Fruit fly (Drosophila melanogaster) whole organism, embryonic: Measurements from ENCODE around the gene Lim1.
A peak's percentile ranks its signal among the peaks of the same experiment; 100 is the strongest.

ENCODE experiments used
- Ada2b ChIP-seq: fragments of 200-800 bp; sonication (Bioruptor generic); IDR thresholded peaks from 2 replicates; pipeline ENCODE4 v1.3.6; 2022; ENCODE audit warnings: missing biosample characterization, missing genetic modification characterization
- Awh ChIP-seq: fragments of 200-800 bp; sonication (Bioruptor generic); IDR thresholded peaks from 2 replicates; pipeline ENCODE4, ENCODE4 v1.3.6; 2022; ENCODE audit warnings: missing biosample characterization, missing genetic modification characterization
- Blimp-1 ChIP-seq: fragments of 200-800 bp; sonication (Bioruptor generic); optimal IDR thresholded peaks from 3 replicates; lab custom pipeline; 2018; ENCODE audit warnings: missing biosample characterization, missing genetic modification characterization, mild to moderate bottlenecking, moderate library complexity, missing genetic modification reagents
- C15 ChIP-seq: fragments of 200-800 bp; sonication (Bioruptor generic); IDR thresholded peaks from 3 replicates; pipeline ENCODE4 v1.3.6; 2022; ENCODE audit warnings: missing biosample characterization, missing genetic modification characterization
- CG1024 ChIP-seq: fragments of 200-800 bp; sonication (Bioruptor generic); IDR thresholded peaks from 2 replicates; pipeline ENCODE4 v1.3.6; 2022; ENCODE audit warnings: missing biosample characterization, missing genetic modification characterization
- CG11695 ChIP-seq: fragments of 200-800 bp; sonication (Bioruptor generic); IDR thresholded peaks from 3 replicates; pipeline ENCODE4 v1.3.6; 2022; ENCODE audit warnings: missing biosample characterization, missing genetic modification characterization
- CG12391 ChIP-seq: fragments of 200-800 bp; sonication (Bioruptor generic); optimal IDR thresholded peaks from 3 replicates; lab custom pipeline; 2018; ENCODE audit warnings: missing biosample characterization, mild to moderate bottlenecking, missing genetic modification characterization, moderate library complexity
- CG13123 ChIP-seq: fragments of 200-800 bp; sonication (Bioruptor generic); optimal IDR thresholded peaks from 2 replicates; lab custom pipeline; 2016; ENCODE audit warnings: missing biosample characterization, missing genetic modification characterization
- CG13775 ChIP-seq: fragments of 200-800 bp; sonication (Bioruptor generic); optimal IDR thresholded peaks from 3 replicates; lab custom pipeline; 2017; ENCODE audit warnings: missing biosample characterization, mild to moderate bottlenecking, missing genetic modification characterization
- CG1529 ChIP-seq: fragments of 200-800 bp; sonication (Bioruptor generic); optimal IDR thresholded peaks from 3 replicates; lab custom pipeline; 2018; ENCODE audit warnings: missing biosample characterization, missing genetic modification characterization
- CG15696 ChIP-seq: fragments of 200-800 bp; sonication (Bioruptor generic); optimal IDR thresholded peaks from 2 replicates; lab custom pipeline; 2019; ENCODE audit warnings: missing biosample characterization, mild to moderate bottlenecking, missing genetic modification characterization, moderate library complexity
- CG17829 ChIP-seq: fragments of 200-800 bp; optimal IDR thresholded peaks from 2 replicates; lab custom pipeline; 2019; ENCODE audit warnings: missing biosample characterization, mild to moderate bottlenecking, missing genetic modification characterization, moderate library complexity
- CG2875 ChIP-seq: fragments of 200-800 bp; sonication (Bioruptor generic); optimal IDR thresholded peaks from 2 replicates; lab custom pipeline; 2017; ENCODE audit warnings: missing biosample characterization, mild to moderate bottlenecking, missing genetic modification characterization, missing genetic modification reagents
- CG3281 ChIP-seq: fragments of 200-800 bp; sonication (Bioruptor generic); optimal IDR thresholded peaks from 3 replicates; lab custom pipeline; 2017; ENCODE audit warnings: missing biosample characterization, mild to moderate bottlenecking, missing genetic modification characterization
- CG4404 ChIP-seq: fragments of 200-800 bp; sonication (Bioruptor generic); IDR thresholded peaks from 2 replicates; pipeline ENCODE4 v1.3.6; 2022; ENCODE audit warnings: missing biosample characterization, missing genetic modification characterization
- CG6689 ChIP-seq: fragments of 200-800 bp; sonication (Bioruptor generic); IDR thresholded peaks from 2 replicates; pipeline ENCODE4 v1.3.6; 2022; ENCODE audit warnings: missing biosample characterization, missing genetic modification characterization
- CG7556 ChIP-seq: fragments of 200-800 bp; sonication (Bioruptor generic); optimal IDR thresholded peaks from 2 replicates; lab custom pipeline; 2017; ENCODE audit warnings: missing biosample characterization, mild to moderate bottlenecking, missing genetic modification characterization
- CHES-1-like ChIP-seq: fragments of 200-800 bp; sonication (Bioruptor generic); optimal IDR thresholded peaks from 2 replicates; lab custom pipeline; 2016; ENCODE audit warnings: missing biosample characterization, missing genetic modification characterization
- CoRest ChIP-seq: fragments of 200-800 bp; sonication (Bioruptor generic); optimal IDR thresholded peaks from 3 replicates; lab custom pipeline; 2018; ENCODE audit warnings: missing biosample characterization, mild to moderate bottlenecking, missing genetic modification characterization, moderate library complexity
- Dbx ChIP-seq: fragments of 200-800 bp; sonication (Bioruptor generic); IDR thresholded peaks from 3 replicates; pipeline ENCODE4 v1.3.6; 2022; ENCODE audit warnings: missing biosample characterization, missing genetic modification characterization
- Dp ChIP-seq: fragments of 200-800 bp; sonication (Bioruptor generic); optimal IDR thresholded peaks from 2 replicates; lab custom pipeline; 2018; ENCODE audit warnings: missing biosample characterization, mild to moderate bottlenecking, missing genetic modification characterization, moderate library complexity
- Dref ChIP-seq: fragments of 200-800 bp; sonication (Bioruptor generic); IDR thresholded peaks from 2 replicates; pipeline ENCODE4 v1.3.6; 2022; ENCODE audit warnings: missing biosample characterization, missing genetic modification characterization
- Drgx ChIP-seq: fragments of 200-800 bp; sonication (Bioruptor generic); IDR thresholded peaks from 2 replicates; pipeline ENCODE4 v1.3.6; 2022; ENCODE audit warnings: missing biosample characterization, missing genetic modification characterization
- Gug ChIP-seq: fragments of 200-800 bp; sonication (Bioruptor generic); IDR thresholded peaks from 4 replicates; pipeline ENCODE4 v1.3.6; 2022; ENCODE audit warnings: missing biosample characterization, missing genetic modification characterization
- Hsf ChIP-seq: fragments of 200-800 bp; sonication (Bioruptor generic); optimal IDR thresholded peaks from 3 replicates; lab custom pipeline; 2016; ENCODE audit warnings: missing biosample characterization, missing genetic modification characterization
- Max ChIP-seq: fragments of 200-800 bp; sonication (Bioruptor generic); optimal IDR thresholded peaks from 2 replicates; lab custom pipeline; 2016; ENCODE audit warnings: missing biosample characterization, mild to moderate bottlenecking, missing genetic modification characterization
- Med ChIP-seq: fragments of 200-800 bp; sonication (Bioruptor generic); peaks from one replicate; lab custom pipeline; 2016; ENCODE audit warnings: missing biosample characterization, missing genetic modification characterization, mild to moderate bottlenecking, inconsistent platforms, moderate library complexity
- Myb ChIP-seq: fragments of 200-800 bp; sonication (Bioruptor generic); optimal IDR thresholded peaks from 2 replicates; lab custom pipeline; 2016; ENCODE audit warnings: missing biosample characterization, missing genetic modification characterization
- NK7.1 ChIP-seq: fragments of 200-800 bp; sonication (Bioruptor generic); optimal IDR thresholded peaks from 3 replicates; lab custom pipeline; 2016; ENCODE audit warnings: missing biosample characterization, missing genetic modification characterization
- Oli ChIP-seq: fragments of 200-800 bp; sonication (Bioruptor generic); optimal IDR thresholded peaks from 2 replicates; lab custom pipeline; 2018; ENCODE audit warnings: missing biosample characterization, mild to moderate bottlenecking, missing genetic modification characterization, moderate library complexity
- Poxn ChIP-seq: fragments of 200-800 bp; sonication (Bioruptor generic); IDR thresholded peaks from 2 replicates; pipeline ENCODE4 v1.3.6; 2022; ENCODE audit warnings: missing biosample characterization, missing genetic modification characterization
- Ssrp ChIP-seq: fragments of 200-800 bp; sonication (Bioruptor generic); optimal IDR thresholded peaks from 2 replicates; lab custom pipeline; 2018; ENCODE audit warnings: missing biosample characterization, mild to moderate bottlenecking, missing genetic modification characterization, moderate library complexity
- ewg ChIP-seq: fragments of 200-800 bp; sonication (Bioruptor generic); optimal IDR thresholded peaks from 3 replicates; lab custom pipeline; 2017; ENCODE audit warnings: mild to moderate bottlenecking, missing biosample characterization, missing genetic modification reagents, missing genetic modification characterization
- fd96Cb ChIP-seq: fragments of 200-800 bp; sonication (Bioruptor generic); optimal IDR thresholded peaks from 2 replicates; lab custom pipeline; 2018; ENCODE audit warnings: missing biosample characterization, mild to moderate bottlenecking, missing genetic modification characterization, moderate library complexity
- gem ChIP-seq: fragments of 200-800 bp; sonication (Bioruptor generic); optimal IDR thresholded peaks from 2 replicates; lab custom pipeline; 2019; ENCODE audit warnings: missing biosample characterization, mild to moderate bottlenecking, missing genetic modification characterization, moderate library complexity
- gt ChIP-seq: fragments of 200-800 bp; sonication (Bioruptor generic); IDR thresholded peaks from 2 replicates; pipeline ENCODE4 v1.3.6; 2022; ENCODE audit warnings: missing biosample characterization, missing genetic modification characterization
- mirr ChIP-seq: fragments of 200-800 bp; sonication (Bioruptor generic); optimal IDR thresholded peaks from 3 replicates; lab custom pipeline; 2018; ENCODE audit warnings: missing biosample characterization, mild to moderate bottlenecking, missing genetic modification characterization
- nmo ChIP-seq: fragments of 200-800 bp; sonication (Bioruptor generic); optimal IDR thresholded peaks from 2 replicates; lab custom pipeline; 2018; ENCODE audit warnings: missing biosample characterization, mild to moderate bottlenecking, missing genetic modification characterization, moderate library complexity
- oc ChIP-seq: fragments of 200-800 bp; sonication (Bioruptor generic); optimal IDR thresholded peaks from 2 replicates; lab custom pipeline; 2018; ENCODE audit warnings: missing biosample characterization, mild to moderate bottlenecking, missing genetic modification characterization, moderate library complexity
- pan ChIP-seq, 4 experiments: fragments of >200 bp in 3 of 4; fragments of 200-800 bp in 1 of 4; sonication (Bioruptor generic) in 1 of 4; optimal IDR thresholded peaks in 3 of 4; IDR thresholded peaks in 1 of 4; 2 replicates each; pipeline versions ENCODE4 v1.3.6 to Lab custom; 2017 to 2022; ENCODE audit warnings: missing biosample characterization in 2 of 4, missing genetic modification characterization in 2 of 4, mixed read lengths in 1 of 4
- pfk ChIP-seq: fragments of 200-800 bp; sonication (Bioruptor generic); optimal IDR thresholded peaks from 2 replicates; lab custom pipeline; 2018; ENCODE audit warnings: missing biosample characterization, mild to moderate bottlenecking, missing genetic modification characterization, moderate library complexity
- phol ChIP-seq: fragments of 200-800 bp; sonication (Bioruptor generic); optimal IDR thresholded peaks from 3 replicates; lab custom pipeline; 2018; ENCODE audit warnings: missing biosample characterization, mild to moderate bottlenecking, missing genetic modification characterization, moderate library complexity
- ranshi ChIP-seq: fragments of 200-800 bp; sonication (Bioruptor generic); IDR thresholded peaks from 2 replicates; pipeline ENCODE4 v1.3.6; 2022; ENCODE audit warnings: missing biosample characterization, missing genetic modification characterization
- ro ChIP-seq: fragments of 200-800 bp; sonication (Bioruptor generic); IDR thresholded peaks from 2 replicates; pipeline ENCODE4 v1.3.6; 2022; ENCODE audit warnings: missing biosample characterization, missing genetic modification characterization
- row ChIP-seq: fragments of 200-800 bp; sonication (Bioruptor generic); IDR thresholded peaks from 3 replicates; pipeline ENCODE4 v1.3.6; 2022; ENCODE audit warnings: missing biosample characterization, missing genetic modification characterization
- sob ChIP-seq: fragments of 200-800 bp; sonication (Bioruptor generic); IDR thresholded peaks from 2 replicates; pipeline ENCODE4 v1.3.6; 2022; ENCODE audit warnings: missing biosample characterization, missing genetic modification characterization
- ssp ChIP-seq: fragments of 200-800 bp; sonication (Bioruptor generic); IDR thresholded peaks from 2 replicates; pipeline ENCODE4 v1.3.6; 2022; ENCODE audit warnings: missing biosample characterization, missing genetic modification characterization
- tin ChIP-seq: fragments of 200-800 bp; sonication (Bioruptor generic); optimal IDR thresholded peaks from 3 replicates; lab custom pipeline; 2016; ENCODE audit warnings: missing biosample characterization, missing genetic modification characterization
- vnd ChIP-seq: fragments of 200-800 bp; sonication (Bioruptor generic); IDR thresholded peaks from 3 replicates; pipeline ENCODE4 v1.3.6; 2022; ENCODE audit warnings: missing biosample characterization, missing genetic modification characterization; ENCODE audit not compliant: partially characterized antibody
- zfh1 ChIP-seq: fragments of 200-800 bp; sonication (Bioruptor generic); IDR thresholded peaks from 3 replicates; pipeline ENCODE4 v1.3.6; 2022; ENCODE audit warnings: missing biosample characterization, missing genetic modification characterization

Lim1 gene

dm6 chrX:8837184-8837583 is 31.6 kb upstream of the Lim1 start (continued):
- TF ChIP-seq nmo (peak; percentile 35), sob (GFP tag; lab: Robert Waterston, UW) (peak; percentile 36; the same call in 1 of the 2 replicates), Awh (GFP tag; lab: Robert Waterston, UW) (0 out of 2 replicates have a peak, but pooled peaks have one; percentile 47), Oli (peak; percentile 20), CG6689 (peak; percentile 15; the same call in 1 of the 2 replicates), zfh1 (GFP tag; lab: Robert Waterston, UW) (peak; percentile 37; the same call in 1 of the 3 replicates), Blimp-1 (GFP tag; lab: Kevin White, UChicago) (peak; percentile 52), vnd (no peak), tin (GFP tag; lab: Kevin White, UChicago) (peak; percentile 35), ranshi (peak; percentile 35; the same call in 1 of the 2 replicates), CG7556 (GFP tag; lab: Kevin White, UChicago) (peak; percentile 16), gem (tag; lab: Kevin White, UChicago) (peak; percentile 54), Dbx (GFP tag; lab: Robert Waterston, UW) (0 out of 3 replicates have a peak, but pooled peaks have one; percentile 25), ro (GFP tag; lab: Robert Waterston, UW) (no peak), Ssrp (peak; percentile 10), pan (optimal IDR thresholded peaks at IDR 0.05; lab: Kevin White, UChicago) (no peak), pan (GFP tag; optimal IDR thresholded peaks at IDR 0.05 in 1 of 2, IDR thresholded peaks at IDR 0.05 in 1 of 2) (peak in 1 of 2 experiments; percentile 46), mirr (GFP tag; lab: Kevin White, UChicago) (no peak), CG17829 (tag; lab: Kevin White, UChicago) (peak; percentile 25), CG1024 (GFP tag; lab: Robert Waterston, UW) (0 out of 2 replicates have a peak, but pooled peaks have one; percentile 24), CG15696 (no peak), Dref (GFP tag; lab: Robert Waterston, UW) (no peak), CHES-1-like (no peak), gt (GFP tag; lab: Robert Waterston, UW) (no peak), CG12391 (tag; lab: Kevin White, UChicago) (peak; percentile 22), CG11695 (GFP tag; lab: Robert Waterston, UW) (peak; percentile 35; the same call in 1 of the 3 replicates), pfk (no peak), CG13775 (GFP tag; lab: Kevin White, UChicago) (no peak), Gug (GFP tag; lab: Robert Waterston, UW) (0 out of 4 replicates have a peak, but pooled peaks have one; percentile 9), fd96Cb (tag; lab: Kevin White, UChicago) (peak; percentile 15), CG3281 (GFP tag; lab: Kevin White, UChicago) (no peak), Dp (GFP tag; lab: Kevin White, UChicago) (no peak), Max (GFP tag; lab: Kevin White, UChicago) (peak; percentile 18), ssp (GFP tag; lab: Robert Waterston, UW) (peak; percentile 34; the same call in 1 of the 2 replicates), C15 (no peak), Myb (GFP tag; lab: Kevin White, UChicago) (no peak), Hsf (GFP tag; lab: Kevin White, UChicago) (peak; percentile 24), CG2875 (peak; percentile 31), Ada2b (GFP tag; lab: Robert Waterston, UW) (peak; percentile 58; the same call in 1 of the 2 replicates), CoRest (peak; percentile 14), ewg (GFP tag; lab: Kevin White, UChicago) (peak; percentile 4), CG4404 (GFP tag; lab: Robert Waterston, UW) (no peak), row (GFP tag; lab: Robert Waterston, UW) (peak; percentile 58; the same call in 2 of the 3 replicates), oc (peak; percentile 51), CG1529 (GFP tag; lab: Kevin White, UChicago) (peak; percentile 19), Drgx (peak; percentile 70), NK7.1 (GFP tag; lab: Kevin White, UChicago) (no peak), CG13123 (GFP tag; lab: Kevin White, UChicago) (no peak), phol (tag; lab: Kevin White, UChicago) (peak; percentile 47), Med (peak; percentile 45), Poxn (GFP tag; lab: Robert Waterston, UW) (no peak)
